Fruit fly (Drosophila melanogaster): ENCODE measurements around the gene Tmtc2.

Tmtc2 gene

DNA sequence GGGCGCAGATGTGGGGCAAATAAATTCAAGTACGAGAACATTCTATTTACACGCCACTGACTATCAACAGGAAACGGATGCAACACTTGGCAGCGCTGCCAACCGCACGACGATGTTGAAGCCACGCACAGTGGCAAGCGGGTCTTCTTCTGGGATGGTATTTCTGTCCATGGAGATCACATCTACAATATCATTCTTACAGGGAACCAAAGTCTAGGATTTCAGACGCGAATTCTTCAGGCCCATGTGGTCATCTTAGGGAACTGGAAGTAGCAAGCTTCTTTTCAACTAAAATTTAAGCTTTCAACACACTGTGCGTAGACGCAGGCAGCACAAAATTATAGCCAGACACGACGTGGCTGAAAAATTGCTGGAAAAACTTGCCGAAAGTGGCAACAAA, 41.3 kb downstream of the Tmtc2 start:
- TF ChIP-seq CTCF (optimal IDR thresholded peaks at IDR 0.05), result no peak

DNA sequence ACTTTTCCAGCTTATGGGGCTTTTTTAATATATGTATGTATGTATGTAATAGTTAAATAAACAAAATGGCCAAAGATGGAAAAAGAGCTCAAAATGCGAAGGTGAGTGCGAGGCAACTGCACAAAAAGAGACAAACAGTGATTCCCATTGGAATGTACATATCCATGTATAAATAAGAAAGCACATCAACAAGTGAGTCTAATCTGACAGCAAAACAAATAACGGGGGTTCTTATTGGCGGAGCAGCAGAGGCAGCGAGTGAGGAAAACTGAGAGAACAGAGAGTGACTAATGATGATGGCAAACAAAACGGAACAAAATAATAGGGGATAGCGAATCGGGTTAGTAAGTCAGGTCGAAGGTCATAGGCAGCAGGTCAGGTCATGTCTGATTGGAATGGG, 51.5 kb downstream of the Tmtc2 start:
- TF ChIP-seq CG8478 (optimal IDR thresholded peaks at IDR 0.05), result no peak
- TF ChIP-seq CTCF (optimal IDR thresholded peaks at IDR 0.05), result no peak

DNA sequence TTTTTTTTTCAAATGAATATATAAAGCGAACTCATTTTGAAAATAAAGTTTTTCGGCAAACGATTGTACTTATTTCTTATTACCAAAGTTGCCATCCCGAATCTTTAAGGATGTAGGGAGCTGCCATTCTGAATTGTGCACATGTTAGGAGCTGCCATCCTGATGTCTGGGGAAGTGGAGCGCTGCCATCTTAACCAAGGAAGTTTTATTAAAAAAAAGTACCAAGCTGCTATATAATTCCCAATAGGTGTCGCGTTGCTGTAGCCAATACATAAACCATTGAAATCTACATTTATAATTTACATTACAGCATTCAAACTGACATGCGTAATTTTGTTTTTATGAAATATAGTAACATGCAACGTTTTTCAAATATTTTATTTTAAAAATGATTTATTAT, 83.9 kb downstream of the Tmtc2 start:
- TF ChIP-seq CG8478 (optimal IDR thresholded peaks at IDR 0.05) (no peak), CTCF (optimal IDR thresholded peaks at IDR 0.05) (peak; percentile 88 to 94)

DNA sequence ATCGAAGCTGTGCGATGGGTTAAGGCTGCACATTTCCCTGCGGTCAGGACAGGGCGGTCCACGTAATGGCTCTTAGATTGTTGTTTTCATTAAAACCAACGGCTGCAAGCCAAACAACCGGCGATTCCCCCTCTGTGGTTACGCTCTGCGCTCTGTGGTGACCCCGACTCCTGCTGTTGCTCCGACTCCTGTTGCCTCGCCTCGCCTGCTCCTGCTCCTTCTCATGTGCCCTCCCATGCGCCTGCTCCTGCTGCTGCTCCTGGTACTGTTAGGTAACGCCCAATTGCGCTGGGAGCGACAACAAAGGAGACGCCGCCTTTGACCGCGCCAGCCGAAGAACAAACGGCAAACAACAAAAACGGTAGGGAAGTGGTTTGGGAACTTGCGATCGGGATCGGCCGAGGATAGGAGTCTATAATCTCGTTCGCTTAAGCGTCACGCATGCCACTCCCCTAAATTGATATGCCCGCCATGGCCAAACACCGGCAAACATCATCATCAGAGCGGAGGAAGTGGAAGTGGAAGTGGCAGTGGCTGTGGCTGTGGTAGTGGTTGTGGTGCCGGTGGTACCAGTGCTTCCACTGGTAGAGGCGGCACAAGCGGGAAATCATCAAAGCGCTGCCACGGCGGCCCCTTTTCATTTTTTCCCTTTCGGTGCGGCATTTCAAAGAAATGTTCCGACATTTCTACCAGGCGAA, 84.7 kb downstream of the Tmtc2 start:
- TF ChIP-seq CTCF (optimal IDR thresholded peaks at IDR 0.05) (no peak), CG8478 (optimal IDR thresholded peaks at IDR 0.05) (no peak)
